Worm (Caenorhabditis elegans) whole organism, L4/young adult: ENCODE measurements around the gene gck-1.
"Not testable (repeated sequence)": the region's sequence is repeated elsewhere in the genome, so short reads cannot be mapped to it uniquely, and the experiment has no call there.

Experiments used
- W03F9.2 ChIP-seq: fragments of 150-350 bp; optimal IDR thresholded peaks from 2 replicates; lab custom pipeline; 2014; ENCODE audit warnings: missing biosample characterization, missing genetic modification characterization
- dao-5 ChIP-seq: sonication (generic microtip); optimal IDR thresholded peaks from 2 replicates; lab custom pipeline; 2016; ENCODE audit warnings: missing genotype, missing genetic modification characterization, moderate library complexity, missing compliant biosample characterization
- him-1 ChIP-seq: sonication (generic microtip); optimal IDR thresholded peaks from 2 replicates; lab custom pipeline; 2016; ENCODE audit warnings: missing genotype, missing genetic modification reagents, missing genetic modification characterization, missing compliant biosample characterization

Gene gck-1

DNA sequence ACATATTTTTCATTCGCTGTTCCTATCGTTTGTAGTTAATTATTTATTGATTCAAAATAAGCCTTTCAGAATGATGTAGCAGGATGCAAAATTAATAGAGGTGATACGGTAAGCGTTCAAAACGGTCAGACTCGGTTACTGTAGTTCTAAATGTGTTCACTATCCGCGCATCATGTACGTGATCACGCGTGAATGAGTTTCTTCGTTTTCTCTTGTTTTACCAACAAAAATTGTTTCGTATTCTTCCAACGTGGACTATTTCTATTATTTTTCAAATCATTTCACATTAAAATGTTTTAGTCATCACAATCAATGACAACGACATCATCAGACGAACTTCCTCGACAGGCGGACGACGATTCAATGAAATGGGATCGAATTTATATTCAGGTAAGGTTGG is at the start of gene gck-1:
TSS of gene gck-1 (plus strand) at position 301 of the 400 bp plus-strand sequence.
- TF ChIP-seq him-1 (tag; lab: Kevin White, UChicago), result no peak

DNA sequence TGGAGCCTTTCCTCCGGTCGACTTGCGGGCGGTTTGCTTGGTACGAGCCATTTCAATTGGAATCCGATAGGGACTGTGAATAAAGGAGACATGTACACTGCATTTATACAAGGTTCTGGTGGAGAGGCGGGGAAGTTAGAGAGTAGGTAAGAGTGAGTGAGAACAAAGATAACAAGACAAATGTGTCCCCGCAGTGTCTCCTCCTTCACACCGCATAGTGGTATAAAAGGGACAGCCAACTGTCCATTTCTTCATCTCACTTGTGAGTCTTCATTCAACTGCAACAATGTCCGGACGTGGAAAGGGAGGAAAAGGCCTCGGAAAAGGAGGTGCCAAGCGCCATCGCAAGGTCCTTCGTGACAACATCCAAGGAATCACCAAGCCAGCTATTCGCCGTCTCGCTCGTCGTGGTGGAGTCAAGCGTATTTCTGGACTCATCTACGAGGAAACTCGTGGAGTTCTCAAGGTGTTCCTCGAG is 49.6 kb upstream of the gck-1 start, which contains the start of the genes his-17 and his-18:
TSS of gene his-17 (minus strand) at position 51 of the 478 bp plus-strand sequence.
TSS of gene his-18 (plus strand) at position 287 of the 478 bp plus-strand sequence.
- TF ChIP-seq him-1 (tag; lab: Kevin White, UChicago); dao-5; W03F9.2 (tag; lab: Kevin White, UChicago): not testable (repeated sequence)

DNA sequence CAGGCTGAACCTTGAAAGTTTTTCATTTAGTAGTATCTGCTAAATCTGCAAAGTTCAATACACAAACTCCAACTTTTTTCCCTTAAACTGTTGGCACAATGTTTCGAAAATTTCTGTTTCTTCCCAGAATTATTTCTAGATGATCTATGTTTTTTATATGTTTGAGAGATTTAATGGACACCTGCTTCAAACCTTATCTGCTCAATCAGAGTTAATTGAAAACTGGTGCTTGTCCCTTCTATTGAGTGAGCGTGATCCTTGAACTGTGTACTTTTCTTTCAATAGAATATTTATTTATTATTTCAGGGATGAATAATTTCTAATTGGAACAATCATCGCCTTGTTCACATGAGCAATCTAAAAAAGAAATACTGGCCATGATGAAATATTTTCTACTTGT is 48.8 kb upstream of the gck-1 start, which contains the start of gene frpr-13:
TSS of gene frpr-13 (plus strand) at position 301 of the 400 bp plus-strand sequence.
- TF ChIP-seq him-1 (tag; lab: Kevin White, UChicago), result no peak
- no peak for TF ChIP-seq W03F9.2 (tag; lab: Kevin White, UChicago)
- TF ChIP-seq dao-5, result no peak

DNA sequence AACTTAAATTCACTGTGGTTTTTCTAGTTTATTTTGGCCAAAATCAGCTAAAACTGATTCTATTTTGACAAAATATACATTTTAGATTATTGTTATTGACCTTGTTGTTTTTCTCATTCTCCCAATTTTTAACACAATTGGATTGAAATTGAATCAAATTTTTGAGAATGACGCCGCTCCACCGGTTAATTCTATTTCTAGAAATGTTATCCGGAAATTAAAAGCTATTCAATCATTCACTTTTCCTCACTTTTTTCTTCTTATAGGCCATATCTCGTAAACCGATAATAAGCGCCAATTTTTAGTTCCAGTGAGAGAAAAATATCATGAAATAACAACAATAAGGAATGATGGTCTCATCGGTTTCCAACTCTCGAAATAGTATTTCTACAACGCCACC is 44.9 kb upstream of the gck-1 start, which contains the start of gene frpr-12:
TSS of gene frpr-12 (plus strand) at position 301 of the 400 bp plus-strand sequence.
- no peak for TF ChIP-seq W03F9.2 (tag; lab: Kevin White, UChicago)
- no peak for TF ChIP-seq dao-5
- TF ChIP-seq him-1 (tag; lab: Kevin White, UChicago), result no peak

DNA sequence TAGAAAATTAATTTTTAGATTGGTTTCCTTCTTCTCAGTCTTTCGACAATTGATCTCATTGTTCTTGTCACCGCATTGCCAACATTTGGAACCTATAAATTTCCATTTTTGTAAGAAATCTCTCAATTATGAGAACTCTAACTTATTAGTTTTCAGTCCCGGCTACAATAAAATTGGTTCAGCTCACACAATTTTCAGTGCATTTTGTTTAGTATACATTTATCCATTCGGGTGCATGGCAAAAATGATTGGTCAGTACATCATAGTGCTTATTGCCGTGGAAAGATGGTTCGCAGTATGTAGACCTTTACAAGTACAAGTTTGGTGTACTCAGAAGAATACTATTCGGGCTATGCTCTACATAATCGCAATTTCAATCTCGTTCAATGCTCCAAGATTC is 43.7 kb upstream of the gck-1 start:
- TF ChIP-seq dao-5 (no peak), W03F9.2 (tag; lab: Kevin White, UChicago) (no peak), him-1 (tag; lab: Kevin White, UChicago) (no peak)

DNA sequence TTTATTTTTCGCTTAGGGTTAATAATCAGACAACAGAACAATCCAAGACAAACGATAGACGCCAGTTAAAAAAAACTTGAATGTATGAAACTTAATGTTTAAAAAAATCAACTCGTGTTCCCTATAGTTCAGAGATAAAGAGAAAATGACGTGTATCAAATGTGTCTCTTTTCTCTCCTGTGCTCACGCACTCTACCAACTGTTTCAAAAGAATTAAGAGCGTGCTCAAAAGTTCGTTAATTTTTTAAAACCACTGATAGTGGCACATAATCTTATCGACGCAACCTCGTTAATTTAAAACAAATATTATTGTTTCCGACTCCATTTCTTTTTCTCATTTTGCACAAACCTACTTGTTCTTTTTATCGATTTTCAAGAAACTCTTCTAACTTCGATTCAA is 41.9 kb upstream of the gck-1 start:
- no peak for TF ChIP-seq dao-5
- TF ChIP-seq him-1 (tag; lab: Kevin White, UChicago), result no peak

DNA sequence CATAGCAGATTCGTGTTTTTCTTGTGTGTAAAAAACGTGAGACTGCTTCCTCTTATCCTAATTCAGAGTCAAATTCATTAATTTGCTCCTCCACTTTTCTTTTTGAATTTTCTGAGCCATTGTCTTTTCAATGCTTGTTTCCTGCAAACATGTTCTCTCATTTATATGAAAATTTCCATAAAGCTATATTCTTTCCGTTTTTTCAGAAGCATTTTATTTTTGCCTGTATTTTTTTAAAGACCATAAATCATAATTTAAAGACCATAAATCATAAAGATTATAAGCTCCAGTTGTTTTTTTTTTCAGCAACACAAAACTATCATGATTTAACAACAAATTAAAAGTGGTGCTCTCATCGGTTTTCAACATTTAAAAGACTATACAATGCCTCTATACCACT is 40.7 kb upstream of the gck-1 start, which contains the start of gene frpr-11:
TSS of gene frpr-11 (plus strand) at position 301 of the 400 bp plus-strand sequence.
- TF ChIP-seq him-1 (tag; lab: Kevin White, UChicago) (no peak), W03F9.2 (tag; lab: Kevin White, UChicago) (no peak), dao-5 (no peak)

DNA sequence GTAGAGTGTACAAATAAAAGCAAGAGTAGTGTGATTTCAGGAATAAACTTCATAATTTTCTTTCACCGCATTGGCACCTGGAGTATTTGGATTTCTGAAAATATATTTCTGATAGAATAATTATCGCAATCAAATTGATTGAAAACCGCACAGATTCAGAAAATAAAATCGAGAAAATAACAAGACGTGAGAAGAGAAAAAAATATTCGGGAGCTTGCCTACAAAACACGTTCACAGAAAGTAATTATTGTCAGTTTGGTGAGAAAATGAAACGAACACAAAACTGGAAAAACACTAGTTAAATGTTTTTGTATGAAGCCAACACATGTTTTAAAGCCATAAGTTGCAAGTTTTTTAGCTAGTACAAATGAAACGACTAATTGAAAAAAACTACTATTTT is 33.7 kb upstream of the gck-1 start, which contains the start of gene mod-1:
TSS of gene mod-1 (minus strand) at position 101 of the 400 bp plus-strand sequence.
- TF ChIP-seq him-1 (tag; lab: Kevin White, UChicago), result no peak
- no peak for TF ChIP-seq W03F9.2 (tag; lab: Kevin White, UChicago)
- no peak for TF ChIP-seq dao-5

DNA sequence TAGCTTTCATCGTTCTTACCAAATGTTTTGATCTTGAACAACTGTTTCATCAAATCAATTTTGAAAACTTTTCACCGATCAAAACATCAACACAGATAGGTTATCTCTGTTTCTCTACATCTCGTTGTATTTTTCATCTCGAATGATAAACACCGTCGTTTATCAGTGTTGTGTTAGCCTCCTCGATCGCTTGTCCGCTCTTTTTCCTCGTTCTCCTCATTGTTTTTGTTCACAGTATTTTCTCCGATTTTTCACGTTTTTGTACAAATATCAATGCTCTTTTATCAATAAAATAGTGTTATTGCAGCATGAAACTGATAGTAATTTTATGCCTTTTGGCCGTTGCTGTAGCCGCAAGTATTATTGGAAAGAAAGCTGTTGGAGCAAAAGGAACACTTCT is 24.8 kb upstream of the gck-1 start, which contains the start of gene ttr-47:
TSS of gene ttr-47 (plus strand) at position 308 of the 400 bp plus-strand sequence.
- TF ChIP-seq him-1 (tag; lab: Kevin White, UChicago) (no peak), W03F9.2 (tag; lab: Kevin White, UChicago) (no peak), dao-5 (no peak)

DNA sequence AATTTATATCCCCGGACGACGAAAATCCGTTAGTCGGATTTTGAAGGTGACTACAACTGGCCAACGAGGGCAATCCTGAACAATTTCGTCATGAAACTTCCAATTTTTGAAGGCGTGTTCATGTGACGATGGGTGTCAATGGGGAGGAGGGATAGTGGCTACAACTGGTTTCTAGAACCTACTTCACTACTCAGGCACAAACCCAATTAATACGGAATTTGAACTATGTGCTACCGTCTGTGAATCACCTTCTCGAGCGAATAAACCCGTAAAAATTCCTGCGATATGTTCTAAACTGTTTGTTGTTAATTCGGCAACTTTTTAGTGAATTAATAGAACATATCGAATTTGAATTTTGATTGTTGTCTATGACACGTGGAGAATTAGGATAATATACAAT is 19.9 kb upstream of the gck-1 start:
- TF ChIP-seq him-1 (tag; lab: Kevin White, UChicago) (no peak), dao-5 (no peak), W03F9.2 (tag; lab: Kevin White, UChicago) (no peak)

DNA sequence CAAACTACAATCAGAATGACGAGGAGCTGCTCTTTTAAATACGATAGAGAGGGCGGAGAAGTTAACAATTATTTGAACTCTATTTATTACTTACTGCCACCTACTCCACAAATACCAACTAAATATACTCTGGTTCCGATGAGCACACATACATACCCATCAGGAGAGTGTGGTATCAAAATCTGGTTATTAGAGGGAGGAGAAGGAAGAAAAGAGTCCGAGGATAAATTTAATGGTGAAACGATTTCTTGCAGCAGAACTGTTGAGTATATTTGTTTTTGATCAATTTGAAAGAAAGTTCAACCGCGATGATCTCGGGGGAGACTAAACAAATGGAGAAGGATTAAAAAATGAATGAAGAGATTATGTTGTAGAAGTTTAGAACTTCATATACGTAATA is 18.6 kb upstream of the gck-1 start, which contains the start of gene H14N18.4:
TSS of gene H14N18.4 (minus strand) at position 12 of the 400 bp plus-strand sequence.
- TF ChIP-seq dao-5 (no peak), W03F9.2 (tag; lab: Kevin White, UChicago) (no peak), him-1 (tag; lab: Kevin White, UChicago) (no peak)

DNA sequence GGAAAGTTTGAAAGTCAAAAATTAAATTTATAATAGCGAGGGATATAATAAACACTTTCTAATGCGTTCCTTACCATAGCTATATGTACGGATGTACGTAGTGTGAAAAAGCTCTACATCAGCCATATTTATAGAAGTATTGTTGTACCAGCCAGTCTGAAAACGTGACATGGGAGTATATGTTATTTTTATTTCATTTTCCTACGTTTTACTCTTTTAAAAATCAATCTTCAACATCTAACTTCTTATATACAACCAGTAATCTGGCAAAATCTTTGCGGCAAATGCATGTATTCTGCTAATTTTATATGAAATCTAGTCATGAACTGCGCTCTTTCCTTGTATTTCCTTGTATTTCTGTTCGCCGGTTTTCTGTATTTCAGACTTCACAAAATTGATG is 15.3 kb upstream of the gck-1 start, which contains the start of gene H14N18.2:
TSS of gene H14N18.2 (plus strand) at position 301 of the 400 bp plus-strand sequence.
- TF ChIP-seq him-1 (tag; lab: Kevin White, UChicago) (no peak), W03F9.2 (tag; lab: Kevin White, UChicago) (no peak), dao-5 (no peak)

DNA sequence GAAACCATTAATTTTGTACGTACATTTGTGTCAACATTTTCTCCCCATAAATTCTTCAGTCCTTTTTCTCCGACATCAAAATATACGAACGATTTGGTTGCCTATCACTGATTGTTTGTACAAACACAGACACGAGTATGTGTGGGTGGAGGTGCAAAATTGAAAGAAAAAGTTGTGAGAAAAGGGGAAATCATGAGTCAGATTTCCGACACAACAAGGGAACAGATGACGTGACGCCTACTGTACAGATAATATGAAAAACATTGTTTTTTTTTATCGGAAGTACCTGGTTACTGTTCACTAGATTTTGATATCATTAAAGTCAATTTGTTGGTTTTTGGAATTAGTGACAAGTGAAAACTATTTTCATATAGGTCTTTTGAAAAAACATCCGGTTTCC is 13.3 kb upstream of the gck-1 start:
- TF ChIP-seq dao-5 (no peak), W03F9.2 (tag; lab: Kevin White, UChicago) (no peak), him-1 (tag; lab: Kevin White, UChicago) (no peak)

DNA sequence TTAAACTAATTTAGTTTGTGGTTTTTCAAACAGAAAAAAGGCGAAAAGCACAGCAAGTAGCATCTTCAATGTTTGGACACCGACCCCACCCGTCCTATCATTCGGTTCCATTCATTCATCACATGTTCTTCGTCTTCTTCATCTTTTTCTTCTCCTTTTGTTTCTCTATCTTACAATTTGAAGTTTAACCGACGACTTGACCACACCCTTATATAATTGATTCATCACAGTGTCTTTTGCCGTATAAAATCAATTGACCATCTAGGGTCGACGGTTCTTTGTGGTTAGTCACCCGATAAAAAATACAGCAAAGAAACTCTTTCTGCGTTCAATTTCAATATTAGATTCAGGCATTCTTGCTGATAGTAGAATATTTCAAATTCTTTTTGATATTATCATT is 12.5 kb upstream of the gck-1 start:
- TF ChIP-seq W03F9.2 (tag; lab: Kevin White, UChicago) (no peak), him-1 (tag; lab: Kevin White, UChicago) (no peak), dao-5 (no peak)

DNA sequence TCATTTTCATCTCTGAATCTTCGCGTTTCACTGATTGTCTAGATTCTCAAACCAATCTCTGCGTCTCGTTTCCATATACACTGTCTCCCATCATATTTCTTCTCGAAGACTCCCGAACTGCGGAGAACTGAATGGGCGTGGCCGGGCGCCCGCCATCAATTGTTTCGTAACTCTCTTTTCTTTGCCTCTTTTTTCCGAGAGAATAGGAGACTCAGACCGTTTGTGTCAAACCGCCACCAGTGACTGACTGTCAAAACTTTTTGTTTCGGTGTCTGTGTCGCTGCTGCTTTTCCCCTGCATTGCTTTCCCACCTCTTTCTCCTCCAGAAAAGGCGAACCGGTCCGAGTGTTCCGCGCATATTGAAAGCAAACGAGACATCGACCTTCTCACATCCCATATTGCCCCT is 11.4 kb upstream of the gck-1 start, which contains the start of gene unc-23:
TSS of gene unc-23 (plus strand) at position 176 of the 406 bp plus-strand sequence.
- TF ChIP-seq W03F9.2 (tag; lab: Kevin White, UChicago), result peak; percentile 54
- TF ChIP-seq dao-5, result peak; percentile 68
- no peak for TF ChIP-seq him-1 (tag; lab: Kevin White, UChicago)
